Worm (Caenorhabditis elegans): ENCODE data around the gene cutl-1.
"Not testable (repeated sequence)": the region's sequence is repeated elsewhere in the genome, so short reads cannot be mapped to it uniquely, and the experiment has no call there.

Gene cutl-1

DNA sequence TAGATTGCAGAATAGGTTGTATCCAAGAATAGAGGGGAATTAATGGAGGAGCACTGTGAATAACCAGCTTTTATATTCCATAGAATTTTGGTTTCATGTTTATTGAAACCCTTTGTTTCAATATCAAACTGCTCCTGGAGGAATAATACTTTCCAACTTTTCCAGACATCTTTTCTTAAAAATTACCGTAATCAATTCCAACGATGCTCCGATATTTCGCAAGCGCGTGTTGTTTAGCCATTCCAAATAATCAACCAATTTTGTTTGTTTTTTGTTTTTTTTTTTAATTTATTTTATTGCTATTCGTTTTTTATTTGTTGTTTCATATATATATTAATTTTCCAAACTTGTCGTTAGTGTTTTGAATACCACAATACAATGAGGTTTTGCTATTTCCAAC is at the start of gene cutl-1:
TSS of gene cutl-1 (minus strand) at position 83 of the 400 bp plus-strand sequence.
- TF ChIP-seq T22C8.4 (GFP tag; IDR thresholded peaks at IDR 0.05) (no peak), ztf-29 (GFP tag; IDR thresholded peaks at IDR 0.05) (no peak)

DNA sequence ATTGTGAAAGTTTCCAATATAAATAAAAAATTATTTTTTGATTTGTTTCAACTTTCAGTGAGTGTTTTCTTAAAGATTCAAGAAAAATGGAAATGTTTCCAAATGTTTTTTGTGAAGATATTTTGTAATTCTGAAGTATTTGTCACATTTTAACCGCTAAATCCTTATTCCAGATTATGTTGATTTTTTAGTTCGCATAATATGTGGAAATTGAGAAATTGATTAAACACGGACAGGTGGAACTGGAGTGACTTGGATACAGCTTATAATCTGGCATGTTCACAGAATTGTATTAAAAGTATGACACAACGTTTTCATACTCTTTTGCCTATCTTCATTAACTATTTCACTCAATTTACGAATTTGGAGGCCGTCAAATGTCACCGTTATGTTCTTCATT is 49.5 kb upstream of the cutl-1 start, which contains the start of gene lurp-3:
TSS of gene lurp-3 (plus strand) at position 301 of the 400 bp plus-strand sequence.
- TF ChIP-seq T22C8.4 (GFP tag; IDR thresholded peaks at IDR 0.05) = no peak
- TF ChIP-seq klf-2 (GFP tag; conservative IDR thresholded peaks at IDR 0.05) = no peak
- no peak for TF ChIP-seq ztf-23 (GFP tag; IDR thresholded peaks at IDR 0.05)
- no peak for TF ChIP-seq ztf-29 (GFP tag; IDR thresholded peaks at IDR 0.05)
- no peak for TF ChIP-seq ref-1 (GFP tag; conservative IDR thresholded peaks at IDR 0.05)
- no peak for TF ChIP-seq tab-1 (GFP tag; IDR thresholded peaks at IDR 0.05)
- TF ChIP-seq cog-1 (tag; optimal IDR thresholded peaks at IDR 0.05) = no peak
- no peak for TF ChIP-seq med-1 (GFP tag; optimal IDR thresholded peaks at IDR 0.05; ENCODE audit: insufficient read depth)
- TF ChIP-seq flt-1 (GFP tag; IDR thresholded peaks at IDR 0.05) = no peak

DNA sequence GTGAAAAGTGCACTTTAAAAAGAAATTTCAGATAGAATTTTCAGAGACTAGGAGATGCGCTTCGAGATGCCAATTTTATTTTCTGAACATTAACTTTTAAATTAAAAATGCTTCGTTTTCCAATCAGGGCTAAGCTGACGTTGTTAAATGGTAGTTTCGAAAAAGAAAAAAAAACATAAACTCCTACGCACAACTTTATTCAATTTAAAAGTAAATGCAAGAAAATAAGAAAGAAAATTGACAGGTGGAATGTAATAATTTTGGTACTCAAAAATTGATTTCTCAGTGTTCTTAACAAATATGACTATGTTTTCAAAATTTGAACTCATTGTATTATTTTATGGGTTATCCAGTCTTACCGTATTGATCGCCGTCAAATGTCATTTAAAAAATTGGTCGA is 47.4 kb upstream of the cutl-1 start, which contains the start of gene lurp-2:
TSS of gene lurp-2 (plus strand) at position 301 of the 400 bp plus-strand sequence.
- TF ChIP-seq ref-1 (GFP tag; conservative IDR thresholded peaks at IDR 0.05) (no peak), med-1 (GFP tag; optimal IDR thresholded peaks at IDR 0.05; ENCODE audit: insufficient read depth) (no peak), cog-1 (tag; optimal IDR thresholded peaks at IDR 0.05) (no peak), T22C8.4 (GFP tag; IDR thresholded peaks at IDR 0.05) (no peak), klf-2 (GFP tag; conservative IDR thresholded peaks at IDR 0.05) (no peak), tab-1 (GFP tag; IDR thresholded peaks at IDR 0.05) (no peak), ztf-23 (GFP tag; IDR thresholded peaks at IDR 0.05) (no peak), ztf-29 (GFP tag; IDR thresholded peaks at IDR 0.05) (no peak), flt-1 (GFP tag; IDR thresholded peaks at IDR 0.05) (no peak)

DNA sequence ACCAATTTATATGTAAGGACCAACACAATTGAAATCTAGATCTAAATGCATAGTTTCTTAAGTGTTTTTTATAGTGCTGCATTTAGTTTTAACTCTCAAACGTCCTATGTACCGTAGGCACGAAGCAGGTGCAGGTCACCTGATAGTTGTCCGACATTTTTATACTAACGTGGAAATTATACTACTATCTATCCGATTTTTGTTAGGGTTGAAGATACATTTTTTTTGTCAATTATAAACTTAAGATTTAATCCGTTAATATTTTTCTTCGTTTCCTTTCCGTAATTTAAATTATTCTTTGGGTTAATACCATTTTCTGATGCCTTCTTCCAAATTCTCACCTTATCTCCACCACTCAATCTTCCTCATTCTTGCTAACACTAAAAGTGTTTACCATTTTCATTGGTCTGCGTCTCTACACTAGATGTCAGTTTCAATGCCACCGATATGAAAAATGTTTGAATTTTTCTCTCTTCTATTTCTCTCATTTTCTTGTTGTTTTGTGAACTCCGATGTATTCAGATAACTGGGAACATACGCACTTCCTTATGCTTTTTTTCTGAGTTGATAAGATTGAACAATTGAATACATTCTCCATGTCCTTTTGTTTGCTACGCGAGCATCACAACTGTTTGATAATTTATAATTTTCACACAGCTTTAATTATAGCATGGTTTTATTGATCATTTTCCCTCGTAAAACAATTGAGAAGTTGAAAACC is 39.5 kb upstream of the cutl-1 start, which contains the start of gene Y2H9A.4:
TSS of gene Y2H9A.4 (plus strand) at position 671 of the 721 bp plus-strand sequence.
- TF ChIP-seq klf-2 (GFP tag; conservative IDR thresholded peaks at IDR 0.05) = no peak
- TF ChIP-seq cog-1 (tag; optimal IDR thresholded peaks at IDR 0.05) = no peak
- no peak for TF ChIP-seq ref-1 (GFP tag; conservative IDR thresholded peaks at IDR 0.05)
- TF ChIP-seq med-1 (GFP tag; optimal IDR thresholded peaks at IDR 0.05; ENCODE audit: insufficient read depth) = no peak
- TF ChIP-seq tab-1 (GFP tag; IDR thresholded peaks at IDR 0.05) = no peak
- TF ChIP-seq ztf-29 (GFP tag; IDR thresholded peaks at IDR 0.05) = no peak
- TF ChIP-seq ztf-23 (GFP tag; IDR thresholded peaks at IDR 0.05) = no peak
- TF ChIP-seq flt-1 (GFP tag; IDR thresholded peaks at IDR 0.05) = no peak
- TF ChIP-seq T22C8.4 (GFP tag; IDR thresholded peaks at IDR 0.05) = no peak

DNA sequence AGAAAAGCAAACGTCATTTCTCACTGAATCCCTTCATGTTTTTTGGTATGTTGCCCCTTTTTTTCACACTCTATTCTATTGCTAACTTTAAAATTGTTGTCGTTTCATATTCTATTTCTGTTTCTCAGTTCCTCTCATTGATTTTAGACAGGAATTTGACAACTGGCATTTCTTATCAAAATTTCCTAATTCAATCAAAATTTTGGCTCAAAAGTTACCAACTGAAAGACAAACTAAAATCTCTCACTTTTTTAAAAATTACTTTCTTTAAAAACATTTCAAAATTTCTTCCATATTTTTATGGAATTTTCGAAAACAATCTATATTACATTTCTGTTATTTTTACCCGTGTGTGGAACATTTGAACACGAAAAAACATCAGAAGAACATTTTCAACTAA is 37.6 kb upstream of the cutl-1 start, which contains the start of gene Y2H9A.6:
TSS of gene Y2H9A.6 (plus strand) at position 301 of the 400 bp plus-strand sequence.
- not testable (repeated sequence) for TF ChIP-seq tab-1, ztf-23, flt-1 (GFP tag; IDR thresholded peaks at IDR 0.05)

DNA sequence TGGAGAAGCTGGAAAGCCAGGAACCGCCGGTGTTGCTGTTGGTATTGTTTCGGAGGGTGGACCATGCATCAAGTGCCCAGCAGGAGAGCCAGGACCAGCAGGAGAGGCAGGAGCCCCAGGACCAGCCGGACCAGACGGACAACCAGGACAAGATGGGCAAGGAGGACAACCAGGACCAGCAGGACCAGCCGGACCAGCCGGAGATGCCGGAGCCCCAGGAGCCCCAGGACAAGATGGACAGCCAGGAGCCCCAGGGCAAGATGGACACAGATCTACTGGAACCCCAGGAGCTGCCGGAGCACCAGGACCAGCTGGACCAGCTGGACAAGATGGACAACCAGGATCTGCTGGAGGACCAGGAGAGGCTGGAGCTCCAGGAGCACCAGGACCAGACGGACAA is 36.9 kb upstream of the cutl-1 start:
- no peak for TF ChIP-seq klf-2 (GFP tag; conservative IDR thresholded peaks at IDR 0.05)
- no peak for TF ChIP-seq ztf-23 (GFP tag; IDR thresholded peaks at IDR 0.05)
- TF ChIP-seq flt-1 (GFP tag; IDR thresholded peaks at IDR 0.05) = no peak
- no peak for TF ChIP-seq ztf-29 (GFP tag; IDR thresholded peaks at IDR 0.05)
- no peak for TF ChIP-seq tab-1 (GFP tag; IDR thresholded peaks at IDR 0.05)
- TF ChIP-seq T22C8.4 (GFP tag; IDR thresholded peaks at IDR 0.05) = no peak
- TF ChIP-seq ref-1 (GFP tag; conservative IDR thresholded peaks at IDR 0.05) = no peak
- TF ChIP-seq med-1 (GFP tag; optimal IDR thresholded peaks at IDR 0.05; ENCODE audit: insufficient read depth) = no peak
- no peak for TF ChIP-seq cog-1 (tag; optimal IDR thresholded peaks at IDR 0.05)

DNA sequence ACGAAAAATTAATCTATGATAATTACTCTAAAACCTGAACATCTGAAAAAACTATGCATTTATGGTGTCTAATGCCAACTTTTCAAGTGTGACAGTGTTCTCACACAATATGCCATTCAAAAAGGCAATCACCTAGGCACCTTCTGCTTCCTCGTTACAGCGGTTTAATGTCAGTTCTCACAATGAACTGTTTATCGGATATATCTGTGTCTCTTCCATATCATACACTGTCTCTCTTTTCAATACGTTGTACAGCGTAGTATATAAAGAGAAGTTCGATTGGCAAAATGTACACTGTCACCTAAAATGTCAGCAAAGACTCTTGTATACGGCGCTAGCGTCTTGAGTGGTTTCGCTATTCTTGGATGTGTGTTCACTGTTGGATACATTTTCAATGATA is 35.7 kb upstream of the cutl-1 start, which contains the start of gene col-162:
TSS of gene col-162 (plus strand) at position 301 of the 400 bp plus-strand sequence.
- TF ChIP-seq klf-2 (GFP tag; conservative IDR thresholded peaks at IDR 0.05) (no peak), T22C8.4 (GFP tag; IDR thresholded peaks at IDR 0.05) (no peak), ztf-29 (GFP tag; IDR thresholded peaks at IDR 0.05) (no peak), ref-1 (GFP tag; conservative IDR thresholded peaks at IDR 0.05) (no peak), flt-1 (GFP tag; IDR thresholded peaks at IDR 0.05) (no peak), cog-1 (tag; optimal IDR thresholded peaks at IDR 0.05) (no peak), med-1 (GFP tag; optimal IDR thresholded peaks at IDR 0.05; ENCODE audit: insufficient read depth) (no peak), tab-1 (GFP tag; IDR thresholded peaks at IDR 0.05) (no peak), ztf-23 (GFP tag; IDR thresholded peaks at IDR 0.05) (no peak)

DNA sequence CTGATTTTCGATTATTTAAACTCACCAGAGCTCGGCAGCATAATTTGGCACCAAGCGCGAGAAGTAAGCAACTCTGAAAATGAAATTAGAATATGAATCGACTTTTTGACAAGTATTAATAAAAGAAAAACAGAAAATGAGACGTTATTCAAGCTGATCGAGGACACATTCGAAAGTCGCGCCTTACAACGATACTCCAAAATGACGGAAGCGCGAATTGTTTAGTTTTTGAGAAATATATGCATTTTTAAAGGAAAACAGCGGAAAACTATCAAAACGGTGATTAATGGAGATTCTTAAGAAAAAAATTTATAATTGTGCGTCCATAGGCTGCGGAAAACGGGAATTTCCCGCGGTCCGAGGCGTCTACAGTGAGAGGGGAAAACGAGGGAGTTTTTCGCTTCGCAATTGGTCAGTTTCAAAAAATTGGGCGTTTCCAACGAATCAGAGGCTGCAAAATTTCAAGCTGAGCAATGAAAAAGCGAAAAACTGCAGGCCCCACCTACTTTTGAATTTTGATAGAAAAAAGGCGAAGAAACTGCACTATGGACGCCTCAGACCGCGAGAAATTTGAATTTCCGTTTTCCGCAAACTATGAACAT is 31.7 kb upstream of the cutl-1 start, which contains the start of gene mes-4:
TSS of gene mes-4 (minus strand) at position 73 of the 602 bp plus-strand sequence.
- TF ChIP-seq ref-1 (GFP tag; conservative IDR thresholded peaks at IDR 0.05) (no peak), cog-1 (tag; optimal IDR thresholded peaks at IDR 0.05) (no peak), tab-1 (GFP tag; IDR thresholded peaks at IDR 0.05) (no peak), med-1 (GFP tag; optimal IDR thresholded peaks at IDR 0.05; ENCODE audit: insufficient read depth) (no peak), T22C8.4 (GFP tag; IDR thresholded peaks at IDR 0.05) (no peak), klf-2 (GFP tag; conservative IDR thresholded peaks at IDR 0.05) (no peak), ztf-29 (GFP tag; IDR thresholded peaks at IDR 0.05) (no peak)

DNA sequence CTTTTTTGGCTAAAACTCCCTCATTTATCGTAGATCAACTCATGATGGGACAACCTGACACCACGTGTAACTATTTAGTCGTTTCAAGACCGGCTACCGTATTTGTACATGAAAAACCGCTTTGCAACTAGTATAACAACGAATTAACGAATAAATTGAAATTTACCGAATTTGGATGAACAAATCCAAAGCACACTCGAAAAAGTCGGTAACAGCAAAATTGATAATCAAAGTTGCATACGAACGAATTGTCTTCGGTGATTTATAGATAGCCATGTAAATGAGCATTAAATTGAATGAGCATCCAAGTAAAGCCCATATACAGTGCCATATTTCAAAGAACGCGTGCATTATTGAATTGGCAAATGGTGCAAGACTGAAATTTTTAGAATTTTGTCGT is 26.4 kb upstream of the cutl-1 start, which contains the start of gene srd-17:
TSS of gene srd-17 (minus strand) at position 351 of the 400 bp plus-strand sequence.
- TF ChIP-seq med-1 (GFP tag; optimal IDR thresholded peaks at IDR 0.05; ENCODE audit: insufficient read depth) = no peak
- TF ChIP-seq ref-1 (GFP tag; conservative IDR thresholded peaks at IDR 0.05) = no peak
- no peak for TF ChIP-seq tab-1 (GFP tag; IDR thresholded peaks at IDR 0.05)
- no peak for TF ChIP-seq ztf-23 (GFP tag; IDR thresholded peaks at IDR 0.05)
- TF ChIP-seq klf-2 (GFP tag; conservative IDR thresholded peaks at IDR 0.05) = no peak
- TF ChIP-seq T22C8.4 (GFP tag; IDR thresholded peaks at IDR 0.05) = no peak
- TF ChIP-seq flt-1 (GFP tag; IDR thresholded peaks at IDR 0.05) = no peak
- no peak for TF ChIP-seq ztf-29 (GFP tag; IDR thresholded peaks at IDR 0.05)
- TF ChIP-seq cog-1 (tag; optimal IDR thresholded peaks at IDR 0.05) = no peak

Data from whole organism, midembryonic.